Worm (Caenorhabditis elegans) whole organism, L4 larva: ENCODE measurements around the gene M03A1.8.

Source experiments
- F10B5.3 ChIP-seq: sonication (generic microtip); optimal IDR thresholded peaks from 2 replicates; lab custom pipeline; 2016; ENCODE audit warnings: mild to moderate bottlenecking, missing genetic modification characterization, missing compliant biosample characterization
- F26F4.8 ChIP-seq: fragments of 200-800 bp; sonication (Bioruptor generic); conservative IDR thresholded peaks from 2 replicates; pipeline ENCODE4 v1.3.6; 2022; ENCODE audit warnings: missing genetic modification characterization, missing compliant biosample characterization
- F49E8.2 ChIP-seq: sonication (generic microtip); optimal IDR thresholded peaks from 2 replicates; lab custom pipeline; 2016; ENCODE audit warnings: missing compliant biosample characterization, mild to moderate bottlenecking, missing genetic modification characterization, borderline replicate concordance
- aha-1 ChIP-seq: fragments of 150-350 bp; peaks from one replicate; lab custom pipeline; 2014; ENCODE audit warnings: missing biosample characterization, missing genetic modification characterization
- ama-1 ChIP-seq: fragments of 150-350 bp; optimal IDR thresholded peaks from 2 replicates; lab custom pipeline; 2014; ENCODE audit warnings: inconsistent platforms, mixed read lengths
- ces-1 ChIP-seq: fragments of 150-350 bp; sonication (generic microtip); optimal IDR thresholded peaks from 4 replicates; lab custom pipeline; 2014; ENCODE audit warnings: missing biosample characterization, missing genetic modification reagents, missing genetic modification characterization
- daf-12 ChIP-seq: fragments of 150-350 bp; optimal IDR thresholded peaks from 2 replicates; lab custom pipeline; 2014; ENCODE audit warnings: missing biosample characterization, missing genetic modification reagents, missing genetic modification characterization
- daf-16 ChIP-seq, 3 experiments: sonication (generic microtip); optimal IDR thresholded peaks; 2 replicates each; lab custom pipeline; 2016 to 2017; ENCODE audit warnings: missing genetic modification characterization in 3 of 3, missing genetic modification reagents in 3 of 3, mild to moderate bottlenecking in 2 of 3, missing compliant biosample characterization in 2 of 3, missing biosample characterization in 1 of 3, moderate library complexity in 1 of 3
- daf-19 ChIP-seq: fragments of 200-800 bp; sonication (Bioruptor generic); conservative IDR thresholded peaks from 2 replicates; pipeline ENCODE4 v1.3.6; 2022; ENCODE audit warnings: missing genetic modification characterization, missing compliant biosample characterization
- daf-8 ChIP-seq: fragments of 200-800 bp; sonication (Bioruptor generic); IDR thresholded peaks from 2 replicates; pipeline ENCODE4 v1.3.6; 2022; ENCODE audit warnings: missing genetic modification characterization, missing compliant biosample characterization
- dpl-1 ChIP-seq: fragments of 150-350 bp; optimal IDR thresholded peaks from 2 replicates; lab custom pipeline; 2014; ENCODE audit warnings: missing biosample characterization, missing genetic modification reagents, missing genetic modification characterization
- dve-1 ChIP-seq: sonication (generic microtip); optimal IDR thresholded peaks from 2 replicates; lab custom pipeline; 2017; ENCODE audit warnings: antibody characterized with exemption, mild to moderate bottlenecking, missing genetic modification characterization, missing compliant biosample characterization; ENCODE audit not compliant: insufficient read depth
- fkh-10 ChIP-seq: fragments of 150-350 bp; optimal IDR thresholded peaks from 2 replicates; lab custom pipeline; 2014; ENCODE audit warnings: missing biosample characterization, missing genetic modification reagents, missing genetic modification characterization
- hif-1 ChIP-seq, 2 experiments: sonication (generic microtip); optimal IDR thresholded peaks; 2 replicates each; lab custom pipeline; 2016 to 2017; ENCODE audit warnings: missing compliant biosample characterization in 2 of 2, missing genetic modification characterization in 2 of 2, missing genetic modification reagents in 2 of 2, missing genotype in 2 of 2, mild to moderate bottlenecking in 1 of 2
- hlh-11 ChIP-seq: fragments of 200-800 bp; sonication (Bioruptor generic); optimal IDR thresholded peaks from 2 replicates; lab custom pipeline; 2018; ENCODE audit warnings: mild to moderate bottlenecking, missing genetic modification characterization, missing compliant biosample characterization
- hlh-30 ChIP-seq: sonication (generic microtip); optimal IDR thresholded peaks from 2 replicates; lab custom pipeline; 2017; ENCODE audit warnings: antibody characterized with exemption, mild to moderate bottlenecking, missing genetic modification characterization, missing compliant biosample characterization; ENCODE audit not compliant: insufficient read depth
- lin-29 ChIP-seq: fragments of 200-800 bp; sonication (Bioruptor generic); IDR thresholded peaks from 2 replicates; pipeline ENCODE4 v1.3.6; 2022; ENCODE audit warnings: missing genetic modification reagents, missing genetic modification characterization, missing compliant biosample characterization
- lin-38 ChIP-seq: fragments of 200-800 bp; sonication (Bioruptor generic); IDR thresholded peaks from 2 replicates; pipeline ENCODE4 v1.3.6; 2022; ENCODE audit warnings: missing genetic modification reagents, missing genetic modification characterization, missing compliant biosample characterization
- lin-39 ChIP-seq: fragments of 150-350 bp; optimal IDR thresholded peaks from 2 replicates; lab custom pipeline; 2014; ENCODE audit warnings: missing biosample characterization, missing genetic modification reagents, missing genetic modification characterization
- lsy-2 ChIP-seq, 2 experiments: fragments of 150-350 bp in 1 of 2; sonication (generic microtip) in 1 of 2; optimal IDR thresholded peaks; 2 replicates each; lab custom pipeline; 2014 to 2017; ENCODE audit warnings: missing biosample characterization in 2 of 2, missing genetic modification characterization in 2 of 2
- madf-5 ChIP-seq, 2 experiments: fragments of 200-800 bp; sonication (Bioruptor generic); IDR thresholded peaks; 2 replicates each; pipeline ENCODE4 v1.3.6; 2022; ENCODE audit warnings: missing compliant biosample characterization in 2 of 2, missing genetic modification characterization in 2 of 2
- mdl-1 ChIP-seq, 2 experiments: fragments of 150-350 bp in 1 of 2; sonication (generic microtip) in 1 of 2; optimal IDR thresholded peaks; 2 replicates each; lab custom pipeline; 2014 to 2017; ENCODE audit warnings: missing biosample characterization in 2 of 2, missing genetic modification characterization in 2 of 2
- mes-2 ChIP-seq: sonication (generic microtip); optimal IDR thresholded peaks from 2 replicates; lab custom pipeline; 2016; ENCODE audit warnings: missing genotype, mild to moderate bottlenecking, missing genetic modification characterization, missing compliant biosample characterization; ENCODE audit not compliant: poor library complexity, severe bottlenecking
- mxl-2 ChIP-seq: fragments of 200-800 bp; sonication (Bioruptor generic); conservative IDR thresholded peaks from 2 replicates; pipeline ENCODE4 v1.3.6; 2022; ENCODE audit warnings: missing genetic modification reagents, missing genetic modification characterization, missing compliant biosample characterization
- nhr-111 ChIP-seq: fragments of 200-800 bp; sonication (Bioruptor generic); optimal IDR thresholded peaks from 2 replicates; lab custom pipeline; 2018; ENCODE audit warnings: mild to moderate bottlenecking, missing genetic modification characterization, missing compliant biosample characterization
- nhr-28 ChIP-seq: fragments of 150-350 bp; optimal IDR thresholded peaks from 2 replicates; lab custom pipeline; 2014; ENCODE audit warnings: missing biosample characterization, missing genetic modification characterization
- nhr-76 ChIP-seq: fragments of 150-350 bp; optimal IDR thresholded peaks from 2 replicates; lab custom pipeline; 2014; ENCODE audit warnings: missing biosample characterization, missing genetic modification characterization
- php-3 ChIP-seq: fragments of 200-800 bp; sonication (Bioruptor generic); IDR thresholded peaks from 2 replicates; pipeline ENCODE4 v1.3.6; 2022; ENCODE audit warnings: missing genetic modification reagents, missing genetic modification characterization, missing compliant biosample characterization
- pqm-1 ChIP-seq: sonication (generic microtip); optimal IDR thresholded peaks from 2 replicates; lab custom pipeline; 2017; ENCODE audit warnings: missing biosample characterization, missing genetic modification characterization
- set-16 ChIP-seq: fragments of 200-800 bp; sonication (Bioruptor generic); IDR thresholded peaks from 2 replicates; pipeline ENCODE4 v1.3.6; 2022; ENCODE audit warnings: missing genetic modification reagents, missing genetic modification characterization, missing compliant biosample characterization
- snpc-1.2 ChIP-seq: fragments of 200-800 bp; sonication (Bioruptor generic); IDR thresholded peaks from 2 replicates; pipeline ENCODE4 v1.3.6; 2022; ENCODE audit warnings: missing genetic modification reagents, missing genetic modification characterization, missing compliant biosample characterization
- spr-1 ChIP-seq: sonication (generic microtip); optimal IDR thresholded peaks from 2 replicates; lab custom pipeline; 2016; ENCODE audit warnings: mild to moderate bottlenecking, missing genetic modification characterization, missing compliant biosample characterization
- spr-3 ChIP-seq: fragments of 200-800 bp; sonication (Bioruptor generic); optimal IDR thresholded peaks from 2 replicates; lab custom pipeline; 2018; ENCODE audit warnings: mild to moderate bottlenecking, missing genetic modification characterization, missing compliant biosample characterization
- unc-130 ChIP-seq: sonication (generic microtip); optimal IDR thresholded peaks from 2 replicates; lab custom pipeline; 2016; ENCODE audit warnings: missing genetic modification reagents, missing genetic modification characterization, missing compliant biosample characterization
- unc-39 ChIP-seq: sonication (generic microtip); optimal IDR thresholded peaks from 2 replicates; lab custom pipeline; 2017; ENCODE audit warnings: missing biosample characterization, missing genetic modification characterization
- unc-62 ChIP-seq, 3 experiments: fragments of 150-350 bp in 1 of 3; sonication (generic microtip); optimal IDR thresholded peaks in 2 of 3; peaks in 1 of 3; 1 replicate in 1 of 3; 2 replicates in 2 of 3; lab custom pipeline; 2014 to 2017; ENCODE audit warnings: missing biosample characterization in 3 of 3, missing genetic modification characterization in 3 of 3, missing genetic modification reagents in 3 of 3, missing genotype in 1 of 3
- zag-1 ChIP-seq: fragments of 150-350 bp; optimal IDR thresholded peaks from 2 replicates; lab custom pipeline; 2014; ENCODE audit warnings: missing biosample characterization, missing genetic modification characterization

The M03A1.8 gene

DNA sequence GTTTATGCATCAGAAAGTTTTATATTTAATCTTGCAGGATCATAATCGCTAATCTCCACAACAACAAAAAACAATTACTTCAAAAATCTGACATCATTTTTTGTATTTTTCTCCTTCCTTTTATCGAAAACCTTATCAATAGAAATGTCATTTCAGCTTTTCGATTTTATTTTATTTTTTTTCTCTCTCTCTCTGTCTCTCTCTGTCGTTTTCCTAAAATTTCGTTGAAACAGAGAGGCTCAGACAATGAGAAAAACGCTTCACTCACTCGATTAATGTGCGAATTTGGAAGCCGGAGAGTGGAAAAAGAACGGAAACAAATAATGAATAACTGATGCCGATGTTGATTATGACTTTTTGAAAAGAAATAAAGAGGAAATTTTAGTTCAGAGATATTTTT lies 44.0 kb downstream of the M03A1.8 start (continued):
- TF ChIP-seq nhr-28 (tag; lab: Kevin White, UChicago) (peak; percentile 64), lin-38 (GFP tag; lab: Robert Waterston, UW) (no peak)

DNA sequence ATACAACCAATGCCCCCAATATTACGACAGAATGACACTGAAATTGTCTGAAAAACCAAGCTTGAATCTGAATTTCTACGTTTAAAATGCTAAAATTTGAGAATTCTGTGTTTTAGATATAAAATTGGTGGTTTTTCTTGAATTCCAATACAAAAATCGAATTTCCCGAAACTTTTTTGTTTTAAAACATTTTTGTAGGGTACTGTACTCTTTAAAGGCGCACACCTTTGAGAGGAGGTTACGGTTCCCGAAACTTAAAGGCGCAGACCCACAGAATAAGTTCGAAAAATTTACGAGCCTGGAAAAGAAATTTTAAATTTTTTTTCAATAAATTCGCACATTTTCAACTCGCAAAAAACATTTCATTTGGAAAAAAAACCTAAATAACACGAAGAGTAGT lies 44.5 kb downstream of the M03A1.8 start:
- no peak for TF ChIP-seq pqm-1 (tag; lab: Kevin White, UChicago)
- peak; percentile 13 for TF ChIP-seq aha-1
- peak in 1 of 2 experiments; percentile 4 for TF ChIP-seq lsy-2 (tag; optimal IDR thresholded peaks at IDR 0.05; lab: Kevin White, UChicago)
- no peak for TF ChIP-seq hlh-30 (tag; lab: Kevin White, UChicago)
- TF ChIP-seq spr-3 (GFP tag; lab: Kevin White, UChicago) = no peak
- peak; percentile 47 for TF ChIP-seq F49E8.2 (tag; lab: Kevin White, UChicago)
- TF ChIP-seq daf-8 (GFP tag; lab: Robert Waterston, UW) = no peak
- TF ChIP-seq unc-130 (GFP tag; lab: Kevin White, UChicago) = peak; percentile 61
- peak; percentile 42; the same call in 1 of the 2 replicates for TF ChIP-seq lin-38 (GFP tag; lab: Robert Waterston, UW)

DNA sequence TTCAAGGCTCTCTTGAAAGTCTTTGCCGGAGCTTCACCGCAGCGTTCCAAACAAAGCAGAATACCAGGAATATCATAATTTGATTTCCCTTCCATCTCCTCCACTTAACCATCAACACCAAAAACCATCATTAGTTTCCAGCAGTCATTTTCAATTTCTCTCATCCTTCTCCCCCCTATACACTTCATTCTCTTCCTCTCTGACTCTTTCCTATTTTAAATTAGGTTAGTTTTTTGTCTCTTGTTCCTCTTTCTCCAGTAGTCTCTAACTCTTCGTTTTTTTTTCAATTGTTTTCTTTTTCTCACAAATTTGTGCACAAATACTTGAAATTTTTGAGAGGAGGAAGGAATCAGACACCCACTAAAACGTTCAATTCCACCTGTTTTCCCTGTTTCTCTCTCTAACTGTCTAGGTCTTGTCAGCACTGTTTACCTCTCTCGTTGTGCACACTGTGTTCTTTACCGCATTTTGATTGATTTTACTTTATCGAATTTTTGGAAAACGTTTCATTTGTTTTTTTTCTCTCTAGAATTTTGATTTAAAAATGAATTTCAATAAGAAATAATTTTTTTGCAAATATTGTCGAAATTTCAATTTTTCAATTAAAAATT lies 46.7 kb downstream of the M03A1.8 start:
- TF ChIP-seq nhr-111 (GFP tag; lab: Kevin White, UChicago) = no peak
- TF ChIP-seq hlh-30 (tag; lab: Kevin White, UChicago) = no peak
- no peak for TF ChIP-seq daf-19 (GFP tag; lab: Robert Waterston, UW)
- TF ChIP-seq F10B5.3 = no peak
- peak; percentile 76 for TF ChIP-seq fkh-10 (GFP tag; lab: Kevin White, UChicago)
- peak; percentile 66 for TF ChIP-seq aha-1
- no peak for TF ChIP-seq snpc-1.2 (GFP tag; lab: Robert Waterston, UW)
- no peak for TF ChIP-seq set-16 (GFP tag; lab: Robert Waterston, UW)
- TF ChIP-seq unc-39 (tag; lab: Kevin White, UChicago) = no peak
- no peak for TF ChIP-seq lin-29
- TF ChIP-seq nhr-28 (tag; lab: Kevin White, UChicago) = peak; percentile 9
- no peak for TF ChIP-seq zag-1
- no peak for TF ChIP-seq dpl-1 (GFP tag; lab: Kevin White, UChicago)
- TF ChIP-seq mxl-2 (GFP tag; lab: Robert Waterston, UW) = no peak
- peak; percentile 85 for TF ChIP-seq ces-1
- no peak for TF ChIP-seq F49E8.2 (tag; lab: Kevin White, UChicago)
- TF ChIP-seq daf-16 (GFP tag; optimal IDR thresholded peaks at IDR 0.05; lab: Kevin White, UChicago) = no peak
- peak; percentile 77 for TF ChIP-seq daf-16 (tag; optimal IDR thresholded peaks at IDR 0.05; lab: Kevin White, UChicago)
- TF ChIP-seq madf-5 (GFP tag; IDR thresholded peaks at IDR 0.05; lab: Robert Waterston, UW) = no peak
- no peak for TF ChIP-seq F26F4.8
- TF ChIP-seq php-3 (GFP tag; lab: Robert Waterston, UW) = no peak
- TF ChIP-seq mes-2 (tag; lab: Kevin White, UChicago) = no peak
- no peak for TF ChIP-seq daf-12 (tag; lab: Kevin White, UChicago)
- TF ChIP-seq hlh-11 (tag; lab: Kevin White, UChicago) = peak; percentile 15
- no peak for TF ChIP-seq lin-39
- TF ChIP-seq ama-1 (lab: Kevin White, UChicago) = no peak
- TF ChIP-seq mdl-1 (tag; optimal IDR thresholded peaks at IDR 0.05; lab: Kevin White, UChicago) = no peak
- TF ChIP-seq spr-1 (tag; lab: Kevin White, UChicago) = no peak
- no peak for TF ChIP-seq unc-62 (GFP tag; optimal IDR thresholded peaks at IDR 0.05 in 1 of 2; lab: Kevin White, UChicago)
- TF ChIP-seq unc-62 (tag; optimal IDR thresholded peaks at IDR 0.05; lab: Kevin White, UChicago) = no peak
- no peak for TF ChIP-seq nhr-76
- no peak for TF ChIP-seq pqm-1 (tag; lab: Kevin White, UChicago)
- TF ChIP-seq hif-1 (tag; optimal IDR thresholded peaks at IDR 0.05; lab: Kevin White, UChicago) = no peak
- no peak for TF ChIP-seq dve-1 (tag; lab: Kevin White, UChicago)
- TF ChIP-seq, all 104 proteins: peak for 6
